Fruit fly (Drosophila melanogaster) whole organism, embryonic: ENCODE results near the gene PolG2.
A peak's percentile ranks its signal among the peaks of the same experiment; 100 is the strongest.

Experiments
- Awh ChIP-seq: fragments of 200-800 bp; sonication (Bioruptor generic); IDR thresholded peaks from 2 replicates; pipeline ENCODE4, ENCODE4 v1.3.6; 2022; ENCODE audit warnings: missing biosample characterization, missing genetic modification characterization
- C15 ChIP-seq: fragments of 200-800 bp; sonication (Bioruptor generic); IDR thresholded peaks from 3 replicates; pipeline ENCODE4 v1.3.6; 2022; ENCODE audit warnings: missing biosample characterization, missing genetic modification characterization
- CG10979 ChIP-seq: fragments of 200-800 bp; sonication (Bioruptor generic); optimal IDR thresholded peaks from 2 replicates; lab custom pipeline; 2018; ENCODE audit warnings: missing biosample characterization, mild to moderate bottlenecking, missing genetic modification characterization, moderate library complexity
- CG11723 ChIP-seq: fragments of 200-800 bp; sonication (Bioruptor generic); optimal IDR thresholded peaks from 2 replicates; lab custom pipeline; 2017; ENCODE audit warnings: missing biosample characterization, mild to moderate bottlenecking, missing genetic modification characterization
- CG12104 ChIP-seq: fragments of 200-800 bp; sonication (Bioruptor generic); optimal IDR thresholded peaks from 3 replicates; lab custom pipeline; 2016; ENCODE audit warnings: missing biosample characterization, missing genetic modification characterization
- CG14667 ChIP-seq: fragments of 200-800 bp; sonication (Bioruptor generic); IDR thresholded peaks from 2 replicates; pipeline ENCODE4 v1.3.6; 2022; ENCODE audit warnings: missing biosample characterization, missing genetic modification characterization
- CG15479 ChIP-seq: fragments of 200-800 bp; sonication (Bioruptor generic); optimal IDR thresholded peaks from 3 replicates; lab custom pipeline; 2019; ENCODE audit warnings: missing biosample characterization, mild to moderate bottlenecking, missing genetic modification characterization, moderate library complexity
- CG15514 ChIP-seq: fragments of 200-800 bp; sonication (Bioruptor generic); optimal IDR thresholded peaks from 3 replicates; lab custom pipeline; 2017; ENCODE audit warnings: missing biosample characterization, missing genetic modification characterization, mild to moderate bottlenecking, moderate library complexity, missing genetic modification reagents
- CG15696 ChIP-seq: fragments of 200-800 bp; sonication (Bioruptor generic); optimal IDR thresholded peaks from 2 replicates; lab custom pipeline; 2019; ENCODE audit warnings: missing biosample characterization, mild to moderate bottlenecking, missing genetic modification characterization, moderate library complexity
- CG17829 ChIP-seq: fragments of 200-800 bp; optimal IDR thresholded peaks from 2 replicates; lab custom pipeline; 2019; ENCODE audit warnings: missing biosample characterization, mild to moderate bottlenecking, missing genetic modification characterization, moderate library complexity
- CG17912 ChIP-seq: fragments of 200-800 bp; sonication (Bioruptor generic); optimal IDR thresholded peaks from 2 replicates; lab custom pipeline; 2018; ENCODE audit warnings: missing biosample characterization, mild to moderate bottlenecking, missing genetic modification characterization
- CG2129 ChIP-seq: fragments of 200-800 bp; sonication (Bioruptor generic); IDR thresholded peaks from 2 replicates; pipeline ENCODE4 v1.3.6; 2022; ENCODE audit warnings: missing biosample characterization, missing genetic modification characterization; ENCODE audit not compliant: partially characterized antibody
- CG3995 ChIP-seq: fragments of 200-800 bp; sonication (Bioruptor generic); optimal IDR thresholded peaks from 3 replicates; lab custom pipeline; 2016; ENCODE audit warnings: missing biosample characterization, missing genetic modification characterization
- CG42726 ChIP-seq: fragments of 200-800 bp; sonication (Bioruptor generic); IDR thresholded peaks from 2 replicates; pipeline ENCODE4 v1.3.6; 2022; ENCODE audit warnings: missing biosample characterization, missing genetic modification characterization; ENCODE audit not compliant: partially characterized antibody
- CG4854 ChIP-seq: fragments of 200-800 bp; sonication (Bioruptor generic); optimal IDR thresholded peaks from 2 replicates; lab custom pipeline; 2016; ENCODE audit warnings: missing biosample characterization, missing genetic modification characterization, inconsistent platforms
- CG6683 ChIP-seq: fragments of 200-800 bp; sonication (Bioruptor generic); optimal IDR thresholded peaks from 2 replicates; lab custom pipeline; 2017; ENCODE audit warnings: missing biosample characterization, mild to moderate bottlenecking, missing genetic modification characterization, missing genetic modification reagents
- CoRest ChIP-seq: fragments of 200-800 bp; sonication (Bioruptor generic); optimal IDR thresholded peaks from 3 replicates; lab custom pipeline; 2018; ENCODE audit warnings: missing biosample characterization, mild to moderate bottlenecking, missing genetic modification characterization, moderate library complexity
- Drgx ChIP-seq: fragments of 200-800 bp; sonication (Bioruptor generic); IDR thresholded peaks from 2 replicates; pipeline ENCODE4 v1.3.6; 2022; ENCODE audit warnings: missing biosample characterization, missing genetic modification characterization
- Ets97D ChIP-seq: fragments of 200-800 bp; sonication (Bioruptor generic); optimal IDR thresholded peaks from 3 replicates; lab custom pipeline; 2016; ENCODE audit warnings: missing biosample characterization, missing genetic modification characterization
- Fer2 ChIP-seq: fragments of 200-800 bp; sonication (Bioruptor generic); optimal IDR thresholded peaks from 2 replicates; lab custom pipeline; 2018; ENCODE audit warnings: missing biosample characterization, mild to moderate bottlenecking, missing genetic modification characterization, moderate library complexity
- Gsc ChIP-seq: fragments of 200-800 bp; sonication (Bioruptor generic); IDR thresholded peaks from 2 replicates; pipeline ENCODE4 v1.3.6; 2022; ENCODE audit warnings: missing biosample characterization, missing genetic modification characterization
- HmgZ ChIP-seq: fragments of 200-800 bp; sonication (Bioruptor generic); optimal IDR thresholded peaks from 2 replicates; lab custom pipeline; 2018; ENCODE audit warnings: missing biosample characterization, mild to moderate bottlenecking, missing genetic modification characterization
- Hr3 ChIP-seq: fragments of 200-800 bp; sonication (Bioruptor generic); optimal IDR thresholded peaks from 3 replicates; lab custom pipeline; 2016; ENCODE audit warnings: missing biosample characterization, missing genetic modification characterization
- Hr78 ChIP-seq, 2 experiments: fragments of 200-800 bp in 1 of 2; fragments of >200 bp in 1 of 2; sonication (Bioruptor generic) in 1 of 2; optimal IDR thresholded peaks; 2 replicates each; lab custom pipeline; 2017 to 2019; ENCODE audit warnings: missing biosample characterization in 2 of 2, missing genetic modification characterization in 2 of 2, mild to moderate bottlenecking in 1 of 2, moderate library complexity in 1 of 2
- MBD-R2 ChIP-seq: fragments of 200-800 bp; sonication (Bioruptor generic); IDR thresholded peaks from 2 replicates; pipeline ENCODE4 v1.3.6; 2022; ENCODE audit warnings: missing biosample characterization, missing genetic modification characterization
- Myb ChIP-seq: fragments of 200-800 bp; sonication (Bioruptor generic); optimal IDR thresholded peaks from 2 replicates; lab custom pipeline; 2016; ENCODE audit warnings: missing biosample characterization, missing genetic modification characterization
- Neu2 ChIP-seq: fragments of 200-800 bp; sonication (Bioruptor generic); optimal IDR thresholded peaks from 3 replicates; lab custom pipeline; 2016; ENCODE audit warnings: missing biosample characterization, missing genetic modification characterization, borderline replicate concordance
- Pdp1 ChIP-seq, 2 experiments: fragments of 200-800 bp; sonication (Bioruptor generic); optimal IDR thresholded peaks; 3 replicates each; lab custom pipeline; 2016; ENCODE audit warnings: missing biosample characterization in 2 of 2, missing genetic modification characterization in 2 of 2, mild to moderate bottlenecking in 1 of 2, moderate library complexity in 1 of 2
- Rx ChIP-seq: fragments of 200-800 bp; sonication (Bioruptor generic); IDR thresholded peaks from 2 replicates; pipeline ENCODE4 v1.3.6; 2022; ENCODE audit warnings: missing biosample characterization, missing genetic modification characterization
- Sin3A ChIP-seq: fragments of >200 bp; optimal IDR thresholded peaks from 2 replicates; lab custom pipeline; 2018
- Taf1 ChIP-seq: fragments of 200-800 bp; sonication (Bioruptor generic); IDR thresholded peaks from 2 replicates; pipeline ENCODE4 v1.3.6; 2022; ENCODE audit warnings: missing biosample characterization, missing genetic modification characterization
- cato ChIP-seq: fragments of 200-800 bp; sonication (Bioruptor generic); optimal IDR thresholded peaks from 2 replicates; lab custom pipeline; 2016; ENCODE audit warnings: missing biosample characterization, missing genetic modification characterization, borderline replicate concordance
- crc ChIP-seq: fragments of 200-800 bp; sonication (Bioruptor generic); optimal IDR thresholded peaks from 2 replicates; lab custom pipeline; 2016; ENCODE audit warnings: missing biosample characterization, missing genetic modification characterization
- dan ChIP-seq: fragments of 200-800 bp; sonication (Bioruptor generic); IDR thresholded peaks from 2 replicates; pipeline ENCODE4 v1.3.6; 2022; ENCODE audit warnings: missing biosample characterization, missing genetic modification characterization
- ewg ChIP-seq: fragments of 200-800 bp; sonication (Bioruptor generic); optimal IDR thresholded peaks from 3 replicates; lab custom pipeline; 2017; ENCODE audit warnings: mild to moderate bottlenecking, missing biosample characterization, missing genetic modification reagents, missing genetic modification characterization
- gfzf ChIP-seq: fragments of 200-800 bp; sonication (Bioruptor generic); optimal IDR thresholded peaks from 2 replicates; lab custom pipeline; 2016; ENCODE audit warnings: missing biosample characterization, mild to moderate bottlenecking, missing genetic modification characterization, moderate library complexity
- grn ChIP-seq: fragments of 200-800 bp; sonication (Bioruptor generic); optimal IDR thresholded peaks from 3 replicates; lab custom pipeline; 2017; ENCODE audit warnings: missing biosample characterization, missing genetic modification characterization
- ham ChIP-seq: fragments of 200-800 bp; sonication (Bioruptor generic); IDR thresholded peaks from 2 replicates; pipeline ENCODE4 v1.3.6; 2022; ENCODE audit warnings: missing biosample characterization, missing genetic modification characterization
- kay ChIP-seq: fragments of 200-800 bp; sonication (Bioruptor generic); optimal IDR thresholded peaks from 2 replicates; lab custom pipeline; 2016; ENCODE audit warnings: missing biosample characterization, missing genetic modification characterization
- knrl ChIP-seq: fragments of 200-800 bp; sonication (Bioruptor generic); IDR thresholded peaks from 3 replicates; pipeline ENCODE4 v1.3.6; 2022; ENCODE audit warnings: missing biosample characterization, missing genetic modification characterization; ENCODE audit not compliant: partially characterized antibody
- lbe ChIP-seq: fragments of 200-800 bp; sonication (Bioruptor generic); optimal IDR thresholded peaks from 2 replicates; lab custom pipeline; 2016; ENCODE audit warnings: missing biosample characterization, mild to moderate bottlenecking, missing genetic modification characterization
- mld ChIP-seq: fragments of 200-800 bp; sonication (Bioruptor generic); IDR thresholded peaks from 3 replicates; pipeline ENCODE4 v1.3.6; 2022; ENCODE audit warnings: missing biosample characterization, missing genetic modification characterization; ENCODE audit not compliant: partially characterized antibody
- nau ChIP-seq: fragments of 200-800 bp; sonication (Bioruptor generic); optimal IDR thresholded peaks from 3 replicates; lab custom pipeline; 2017; ENCODE audit warnings: missing biosample characterization, mild to moderate bottlenecking, missing genetic modification characterization, missing genetic modification reagents
- nmo ChIP-seq: fragments of 200-800 bp; sonication (Bioruptor generic); optimal IDR thresholded peaks from 2 replicates; lab custom pipeline; 2018; ENCODE audit warnings: missing biosample characterization, mild to moderate bottlenecking, missing genetic modification characterization, moderate library complexity
- pzg ChIP-seq: fragments of 200-800 bp; sonication (Bioruptor generic); optimal IDR thresholded peaks from 3 replicates; lab custom pipeline; 2018; ENCODE audit warnings: missing biosample characterization, mild to moderate bottlenecking, missing genetic modification characterization, moderate library complexity
- ro ChIP-seq: fragments of 200-800 bp; sonication (Bioruptor generic); IDR thresholded peaks from 2 replicates; pipeline ENCODE4 v1.3.6; 2022; ENCODE audit warnings: missing biosample characterization, missing genetic modification characterization
- sc ChIP-seq, 3 experiments: fragments of >200 bp in 2 of 3; fragments of 200-800 bp in 1 of 3; sonication (Bioruptor generic) in 1 of 3; optimal IDR thresholded peaks; 2 replicates in 2 of 3; 3 replicates in 1 of 3; lab custom pipeline; 2017; ENCODE audit warnings: mild to moderate bottlenecking in 1 of 3, missing biosample characterization in 1 of 3, missing genetic modification characterization in 1 of 3, missing genetic modification reagents in 1 of 3
- slp2 ChIP-seq: fragments of 200-800 bp; sonication (Bioruptor generic); optimal IDR thresholded peaks from 2 replicates; lab custom pipeline; 2016; ENCODE audit warnings: missing biosample characterization, missing genetic modification characterization
- unc-4 ChIP-seq: fragments of 200-800 bp; sonication (Bioruptor generic); IDR thresholded peaks from 2 replicates; pipeline ENCODE4 v1.3.6; 2022; ENCODE audit warnings: missing biosample characterization, missing genetic modification characterization; ENCODE audit not compliant: partially characterized antibody
- zen ChIP-seq: fragments of 200-800 bp; sonication (Bioruptor generic); optimal IDR thresholded peaks from 3 replicates; lab custom pipeline; 2018; ENCODE audit warnings: missing biosample characterization, mild to moderate bottlenecking, missing genetic modification characterization, moderate library complexity

Gene PolG2

DNA sequence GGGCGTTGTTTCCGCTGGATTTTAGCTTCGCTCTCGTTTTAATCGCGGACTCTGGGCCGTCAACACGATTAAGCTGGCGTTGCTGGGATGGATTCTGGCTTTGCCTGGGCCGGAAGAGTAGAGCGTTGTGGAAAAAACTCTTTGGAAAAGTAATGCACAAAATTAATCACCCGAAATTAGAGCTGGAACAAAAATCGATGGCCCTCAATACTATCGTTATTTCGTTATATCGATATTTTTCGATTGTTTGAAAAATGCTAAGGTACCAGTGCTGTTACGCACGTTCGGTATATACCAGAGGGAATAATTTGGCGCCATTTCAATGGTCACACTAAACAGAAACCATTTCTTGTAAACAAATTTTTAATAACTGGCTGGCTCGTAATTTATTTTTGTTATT lies 3.4 kb downstream of the PolG2 start, which contains the start of the genes Arpc1 and Orc5 (continued):
- TF ChIP-seq Taf1 (GFP tag; lab: Robert Waterston, UW) (no peak), HmgZ (peak; percentile 67), mld (GFP tag; lab: Robert Waterston, UW) (peak; percentile 81; the same call in 1 of the 3 replicates), CG17829 (tag; lab: Kevin White, UChicago) (peak; percentile 9), CG42726 (GFP tag; lab: Robert Waterston, UW) (peak; percentile 78), MBD-R2 (GFP tag; lab: Robert Waterston, UW) (peak; percentile 90), crc (GFP tag; lab: Kevin White, UChicago) (no peak), CG2129 (GFP tag; lab: Robert Waterston, UW) (peak; percentile 82), Hr3 (no peak), unc-4 (GFP tag; lab: Robert Waterston, UW) (peak; percentile 96), kay (peak; percentile 78), Gsc (GFP tag; lab: Robert Waterston, UW) (no peak), CG15514 (GFP tag; lab: Kevin White, UChicago) (peak; percentile 51), lbe (GFP tag; lab: Kevin White, UChicago) (no peak), ham (no peak), Rx (GFP tag; lab: Robert Waterston, UW) (no peak), zen (tag; lab: Kevin White, UChicago) (peak; percentile 40), Neu2 (no peak), pzg (GFP tag; lab: Kevin White, UChicago) (peak; percentile 96), nmo (GFP tag; lab: Kevin White, UChicago) (peak; percentile 52), CG14667 (GFP tag; lab: Robert Waterston, UW) (no peak), slp2 (GFP tag; lab: Kevin White, UChicago) (no peak), Awh (no peak), CG17912 (GFP tag; lab: Kevin White, UChicago) (no peak), nau (GFP tag; lab: Kevin White, UChicago) (no peak), Pdp1 (GFP tag; optimal IDR thresholded peaks at IDR 0.05; lab: Kevin White, UChicago) (peak in 1 of 2 experiments; percentile 84), dan (no peak), CG4854 (GFP tag; lab: Kevin White, UChicago) (no peak), Myb (GFP tag; lab: Kevin White, UChicago) (peak; percentile 83), Drgx (GFP tag; lab: Robert Waterston, UW) (no peak), CG15479 (GFP tag; lab: Kevin White, UChicago) (no peak), CG11723 (GFP tag; lab: Kevin White, UChicago) (no peak), CG3995 (GFP tag; lab: Kevin White, UChicago) (peak; percentile 11), CG10979 (tag; lab: Kevin White, UChicago) (no peak), C15 (no peak), CG12104 (no peak), Sin3A (peak; percentile 58), sc (optimal IDR thresholded peaks at IDR 0.05; lab: Kevin White, UChicago) (no peak), sc (GFP tag; optimal IDR thresholded peaks at IDR 0.05; lab: Kevin White, UChicago) (no peak), Hr78 (GFP tag; optimal IDR thresholded peaks at IDR 0.05; lab: Kevin White, UChicago) (no peak), knrl (GFP tag; lab: Robert Waterston, UW) (peak; percentile 88), Ets97D (peak; percentile 62), cato (no peak), Fer2 (tag; lab: Kevin White, UChicago) (no peak), ewg (GFP tag; lab: Kevin White, UChicago) (no peak), ro (GFP tag; lab: Robert Waterston, UW) (no peak), CoRest (tag; lab: Kevin White, UChicago) (peak; percentile 25), CG15696 (tag; lab: Kevin White, UChicago) (no peak), gfzf (peak; percentile 93), CG6683 (GFP tag; lab: Kevin White, UChicago) (no peak), grn (no peak)
